Worm (Caenorhabditis elegans) whole organism, early embryonic: ENCODE data around the gene F07F6.8.

Experiments
- B0310.2 ChIP-seq: sonication (generic microtip); optimal IDR thresholded peaks from 2 replicates; lab custom pipeline; 2016; ENCODE audit warnings: mild to moderate bottlenecking, missing genetic modification characterization, missing compliant biosample characterization
- F13C5.2 ChIP-seq: sonication (generic microtip); optimal IDR thresholded peaks from 2 replicates; lab custom pipeline; 2017; ENCODE audit warnings: mild to moderate bottlenecking, missing genetic modification characterization, inconsistent platforms, missing compliant biosample characterization
- aly-1 ChIP-seq: sonication (generic microtip); optimal IDR thresholded peaks from 2 replicates; lab custom pipeline; 2016; ENCODE audit warnings: missing genetic modification characterization, missing compliant biosample characterization
- ama-1 ChIP-seq: fragments of 150-350 bp; optimal IDR thresholded peaks from 2 replicates; lab custom pipeline; 2014
- ceh-13 ChIP-seq: fragments of 200-800 bp; sonication (Bioruptor generic); optimal IDR thresholded peaks from 2 replicates; lab custom pipeline; 2018; ENCODE audit warnings: mild to moderate bottlenecking, missing genetic modification characterization, missing compliant biosample characterization
- ceh-36 ChIP-seq: sonication (generic microtip); optimal IDR thresholded peaks from 2 replicates; lab custom pipeline; 2016; ENCODE audit warnings: missing genetic modification characterization, inconsistent platforms, missing compliant biosample characterization
- ets-7 ChIP-seq: sonication (generic microtip); optimal IDR thresholded peaks from 2 replicates; lab custom pipeline; 2016; ENCODE audit warnings: missing genotype, missing genetic modification characterization, missing compliant biosample characterization
- flt-1 ChIP-seq: fragments of 200-800 bp; sonication (Bioruptor generic); IDR thresholded peaks from 2 replicates; pipeline ENCODE4 v1.3.6; 2022; ENCODE audit warnings: missing genetic modification characterization, missing compliant biosample characterization
- hmbx-1 ChIP-seq: sonication (generic microtip); optimal IDR thresholded peaks from 2 replicates; lab custom pipeline; 2016; ENCODE audit warnings: mild to moderate bottlenecking, missing genetic modification characterization, missing compliant biosample characterization
- hmg-4 ChIP-seq: fragments of 200-800 bp; sonication (Bioruptor generic); optimal IDR thresholded peaks from 2 replicates; lab custom pipeline; 2018; ENCODE audit warnings: mild to moderate bottlenecking, missing genetic modification characterization, missing compliant biosample characterization
- hnd-1 ChIP-seq: sonication (generic microtip); optimal IDR thresholded peaks from 2 replicates; lab custom pipeline; 2016; ENCODE audit warnings: missing genetic modification characterization, missing compliant biosample characterization
- pes-1 ChIP-seq: fragments of 200-800 bp; sonication (Bioruptor generic); IDR thresholded peaks from 2 replicates; pipeline ENCODE4 v1.3.6; 2022; ENCODE audit warnings: missing genetic modification reagents, missing genetic modification characterization, missing compliant biosample characterization
- scrt-1 ChIP-seq: fragments of 200-800 bp; sonication (Bioruptor generic); IDR thresholded peaks from 2 replicates; pipeline ENCODE4 v1.3.6; 2022; ENCODE audit warnings: missing genetic modification characterization, missing compliant biosample characterization
- sea-1 ChIP-seq: fragments of 200-800 bp; sonication (Bioruptor generic); conservative IDR thresholded peaks from 2 replicates; pipeline ENCODE4 v1.3.6; 2022; ENCODE audit warnings: missing genetic modification characterization, missing compliant biosample characterization
- tbx-11 ChIP-seq: fragments of 200-800 bp; sonication (Bioruptor generic); IDR thresholded peaks from 2 replicates; pipeline ENCODE4 v1.3.6; 2022; ENCODE audit warnings: missing genetic modification characterization, missing compliant biosample characterization
- tbx-37 ChIP-seq: fragments of 200-800 bp; sonication (Bioruptor generic); conservative IDR thresholded peaks from 2 replicates; pipeline ENCODE4 v1.3.6; 2022; ENCODE audit warnings: missing genetic modification reagents, missing genetic modification characterization, missing compliant biosample characterization
- tra-4 ChIP-seq: sonication (generic microtip); optimal IDR thresholded peaks from 2 replicates; lab custom pipeline; 2017; ENCODE audit warnings: missing genetic modification characterization, missing compliant biosample characterization

F07F6.8 gene

ce11 chrII:5425633-5426032 is at the start of gene F07F6.8:
F07F6.8 (minus strand) TSS chrII:5425733.
- TF ChIP-seq sea-1 (GFP tag; lab: Robert Waterston, UW) (no peak), ets-7 (tag; lab: Kevin White, UChicago) (no peak), ceh-13 (GFP tag; lab: Kevin White, UChicago) (no peak)

ce11 chrII:5474946-5475345 is 49.4 kb upstream of the F07F6.8 start, which contains the start of gene ilcr-2:
ilcr-2 (plus strand) TSS chrII:5475246.
- TF ChIP-seq hmg-4 (GFP tag; lab: Kevin White, UChicago) = no peak
- TF ChIP-seq tra-4 (tag; lab: Kevin White, UChicago) = no peak
- no peak for TF ChIP-seq ama-1 (lab: Kevin White, UChicago)
- no peak for TF ChIP-seq hmbx-1
- no peak for TF ChIP-seq tbx-37 (GFP tag; lab: Robert Waterston, UW)
- TF ChIP-seq ceh-13 (GFP tag; lab: Kevin White, UChicago) = no peak
- TF ChIP-seq ceh-36 (tag; lab: Kevin White, UChicago) = no peak
- TF ChIP-seq hnd-1 (tag; lab: Kevin White, UChicago) = no peak
- TF ChIP-seq B0310.2 (tag; lab: Kevin White, UChicago) = no peak
- TF ChIP-seq ets-7 (tag; lab: Kevin White, UChicago) = no peak

- no peak for TF ChIP-seq ceh-13 (GFP tag; lab: Kevin White, UChicago)
- no peak for TF ChIP-seq tbx-37 (GFP tag; lab: Robert Waterston, UW)
- TF ChIP-seq pes-1 = 0 out of 2 replicates have a peak, but pooled peaks have one; percentile 25
- peak; percentile 68 for TF ChIP-seq F13C5.2
Measured at ce11 chrII:5473946-5474423, 48.5 kb upstream of the F07F6.8 start, which contains the start of gene mrps-16. mrps-16 (plus strand) TSS chrII:5474373.

DNA sequence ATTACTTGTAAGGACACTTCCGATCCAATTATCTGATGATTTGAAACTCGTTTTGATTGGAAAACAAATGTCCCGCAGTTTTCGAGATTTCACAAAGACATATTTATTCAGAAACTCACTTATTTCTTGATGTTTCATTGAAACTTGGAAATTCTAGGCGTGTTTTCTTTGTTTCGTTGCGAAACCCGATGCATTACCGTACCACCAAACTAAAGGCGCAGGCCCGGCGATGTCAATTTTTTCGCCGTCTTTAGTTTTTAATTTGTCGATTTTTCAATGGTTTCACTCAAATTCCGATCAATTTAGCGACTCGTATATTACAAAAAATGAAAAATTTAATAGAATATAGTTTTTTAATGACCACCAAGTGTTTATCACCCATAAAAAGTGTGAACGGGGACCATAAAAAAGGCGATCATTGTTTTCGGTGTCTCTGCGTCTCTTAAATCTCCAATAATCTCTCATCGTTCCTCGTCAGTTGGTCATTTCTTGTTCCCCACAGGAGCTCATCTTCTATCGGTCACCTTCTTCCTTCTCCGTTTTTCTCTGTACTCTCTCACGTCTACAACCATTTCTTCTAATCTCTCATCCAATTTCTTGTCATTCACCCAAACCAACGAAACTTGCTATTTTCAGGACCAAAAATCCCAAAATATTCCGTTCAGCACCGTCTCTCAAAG is 40.3 kb upstream of the F07F6.8 start, which contains the start of gene clr-1:
Gene clr-1 (plus strand): TSS at position 630 of the 680 bp plus-strand sequence.
- no peak for TF ChIP-seq flt-1 (GFP tag; lab: Robert Waterston, UW)
- TF ChIP-seq hmbx-1 = no peak
- no peak for TF ChIP-seq F13C5.2
- TF ChIP-seq hnd-1 (tag; lab: Kevin White, UChicago) = no peak
- no peak for TF ChIP-seq aly-1 (tag; lab: Kevin White, UChicago)
- TF ChIP-seq scrt-1 = no peak
- no peak for TF ChIP-seq ets-7 (tag; lab: Kevin White, UChicago)
- no peak for TF ChIP-seq tbx-37 (GFP tag; lab: Robert Waterston, UW)
- TF ChIP-seq B0310.2 (tag; lab: Kevin White, UChicago) = no peak
- TF ChIP-seq ceh-36 (tag; lab: Kevin White, UChicago) = no peak
- no peak for TF ChIP-seq tra-4 (tag; lab: Kevin White, UChicago)

DNA sequence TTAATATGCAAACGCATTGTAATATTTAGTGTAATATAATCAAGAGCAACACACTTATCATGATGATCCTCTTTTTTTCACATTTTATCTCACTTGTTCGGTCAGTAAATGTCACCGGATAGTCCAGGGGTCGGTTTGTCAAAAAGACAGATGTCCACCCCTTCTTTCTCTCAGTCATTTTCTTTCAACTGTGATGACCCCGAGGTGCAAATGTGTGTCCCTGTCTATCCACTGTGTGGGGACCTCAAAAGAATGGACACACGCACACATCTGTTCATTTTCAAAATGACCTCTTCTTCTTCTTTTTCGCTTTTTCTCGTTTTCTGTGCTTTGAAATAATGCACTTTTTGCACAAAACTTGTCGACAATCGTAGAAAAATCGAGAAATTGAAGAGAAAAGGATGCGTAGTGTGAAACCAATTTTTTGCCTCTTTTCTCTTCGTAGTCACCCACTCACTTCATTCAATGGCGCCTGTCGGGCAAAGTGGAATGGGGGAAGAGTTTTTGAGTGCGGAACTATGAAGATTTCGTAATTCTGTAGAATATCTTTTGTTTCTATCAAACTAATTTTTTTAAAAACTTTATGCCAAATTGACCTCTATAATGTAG is 38.3 kb upstream of the F07F6.8 start:
- TF ChIP-seq hmg-4 (GFP tag; lab: Kevin White, UChicago) = peak; percentile 47
- TF ChIP-seq F13C5.2 = peak; percentile 5
- no peak for TF ChIP-seq hnd-1 (tag; lab: Kevin White, UChicago)
- TF ChIP-seq ceh-13 (GFP tag; lab: Kevin White, UChicago) = no peak
- TF ChIP-seq tbx-11 = no peak
- 0 out of 2 replicates have a peak, but pooled peaks have one; percentile 10 for TF ChIP-seq tbx-37 (GFP tag; lab: Robert Waterston, UW)

DNA sequence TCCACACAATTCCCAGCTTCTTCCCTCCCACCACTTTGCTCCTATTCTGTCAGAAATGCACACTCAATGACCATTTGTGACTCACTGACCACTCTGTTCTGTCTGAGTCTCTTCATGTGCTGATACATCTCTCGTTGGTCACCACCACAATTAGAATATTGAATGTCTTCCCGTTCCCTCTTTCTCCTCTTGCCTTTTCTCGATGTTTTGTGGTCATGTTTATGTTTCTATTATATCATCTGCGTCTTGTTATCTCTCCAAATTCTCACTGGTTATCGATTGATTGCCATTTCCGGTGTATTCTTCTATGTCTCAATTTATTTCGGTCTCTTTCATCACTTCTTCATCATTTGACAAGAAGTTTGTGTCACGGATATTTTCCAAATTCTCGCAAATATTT is 35.4 kb upstream of the F07F6.8 start:
- TF ChIP-seq ceh-36 (tag; lab: Kevin White, UChicago) (no peak), tbx-11 (no peak), tra-4 (tag; lab: Kevin White, UChicago) (no peak), ama-1 (lab: Kevin White, UChicago) (no peak), B0310.2 (tag; lab: Kevin White, UChicago) (no peak), scrt-1 (no peak)

- TF ChIP-seq flt-1 (GFP tag; lab: Robert Waterston, UW) = no peak
- TF ChIP-seq tbx-37 (GFP tag; lab: Robert Waterston, UW) = no peak
- no peak for TF ChIP-seq sea-1 (GFP tag; lab: Robert Waterston, UW)
- TF ChIP-seq ceh-13 (GFP tag; lab: Kevin White, UChicago) = no peak
- no peak for TF ChIP-seq aly-1 (tag; lab: Kevin White, UChicago)
- TF ChIP-seq tra-4 (tag; lab: Kevin White, UChicago) = no peak
- no peak for TF ChIP-seq F13C5.2
- no peak for TF ChIP-seq B0310.2 (tag; lab: Kevin White, UChicago)
- TF ChIP-seq ets-7 (tag; lab: Kevin White, UChicago) = no peak
- TF ChIP-seq hmbx-1 = no peak
- no peak for TF ChIP-seq tbx-11
- no peak for TF ChIP-seq hnd-1 (tag; lab: Kevin White, UChicago)
- TF ChIP-seq scrt-1 = no peak
- no peak for TF ChIP-seq hmg-4 (GFP tag; lab: Kevin White, UChicago)
- TF ChIP-seq ama-1 (lab: Kevin White, UChicago) = no peak
- TF ChIP-seq ceh-36 (tag; lab: Kevin White, UChicago) = no peak
- no peak for TF ChIP-seq pes-1
Measured at ce11 chrII:5459534-5459933, 34.0 kb upstream of the F07F6.8 start.
